Worm (Caenorhabditis elegans) whole organism, L3 larva: ENCODE measurements around the gene fipr-8.

Experiments
- ama-1 ChIP-seq: fragments of 150-350 bp; optimal IDR thresholded peaks from 2 replicates; lab custom pipeline; 2018
- ceh-16 ChIP-seq: sonication (generic microtip); optimal IDR thresholded peaks from 2 replicates; lab custom pipeline; 2017; ENCODE audit warnings: missing biosample characterization, missing genetic modification characterization
- daf-12 ChIP-seq: fragments of 150-350 bp; optimal IDR thresholded peaks from 2 replicates; lab custom pipeline; 2014; ENCODE audit warnings: missing biosample characterization, missing genetic modification reagents, missing genetic modification characterization
- egl-27 ChIP-seq: sonication (generic microtip); optimal IDR thresholded peaks from 4 replicates; lab custom pipeline; 2017; ENCODE audit warnings: missing biosample characterization, missing genetic modification reagents, missing genetic modification characterization
- elt-2 ChIP-seq: sonication (generic microtip); optimal IDR thresholded peaks from 2 replicates; lab custom pipeline; 2016; ENCODE audit warnings: missing genetic modification reagents, mild to moderate bottlenecking, missing genetic modification characterization, missing compliant biosample characterization
- fkh-10 ChIP-seq: sonication (generic microtip); optimal IDR thresholded peaks from 2 replicates; lab custom pipeline; 2017; ENCODE audit warnings: missing biosample characterization, missing genetic modification reagents, missing genetic modification characterization
- mdl-1 ChIP-seq: fragments of 150-350 bp; optimal IDR thresholded peaks from 2 replicates; lab custom pipeline; 2014; ENCODE audit warnings: missing biosample characterization, missing genetic modification characterization
- nhr-25 ChIP-seq: sonication (generic microtip); optimal IDR thresholded peaks from 2 replicates; lab custom pipeline; 2017; ENCODE audit warnings: missing biosample characterization, missing genetic modification characterization
- nhr-77 ChIP-seq: fragments of 150-350 bp; optimal IDR thresholded peaks from 2 replicates; lab custom pipeline; 2014; ENCODE audit warnings: missing biosample characterization, missing genetic modification characterization
- snpc-4 ChIP-seq: fragments of 150-350 bp; optimal IDR thresholded peaks from 2 replicates; lab custom pipeline; 2014; ENCODE audit warnings: missing biosample characterization, missing genetic modification characterization

- no peak for TF ChIP-seq elt-2 (tag; lab: Kevin White, UChicago)
- TF ChIP-seq nhr-25 (tag; lab: Kevin White, UChicago) = no peak
- no peak for TF ChIP-seq nhr-77
- TF ChIP-seq mdl-1 = no peak
- no peak for TF ChIP-seq ama-1 (lab: Kevin White, UChicago)
- TF ChIP-seq ceh-16 (tag; lab: Kevin White, UChicago) = no peak
- TF ChIP-seq fkh-10 (GFP tag; lab: Kevin White, UChicago) = no peak
- no peak for TF ChIP-seq egl-27
- TF ChIP-seq snpc-4 (tag; lab: Kevin White, UChicago) = no peak
- no peak for TF ChIP-seq daf-12 (tag; lab: Kevin White, UChicago)
Measured at ce11 chrV:10210244-10210643, 29.5 kb downstream of the fipr-8 start, which contains the start of gene tftc-3.
